Worm (Caenorhabditis elegans) whole organism, L4/young adult: ENCODE results near the gene vha-12.
A peak's percentile ranks its signal among the peaks of the same experiment; 100 is the strongest.

ENCODE experiments used
- W03F9.2 ChIP-seq: fragments of 150-350 bp; optimal IDR thresholded peaks from 2 replicates; lab custom pipeline; 2014; ENCODE audit warnings: missing biosample characterization, missing genetic modification characterization
- him-1 ChIP-seq: sonication (generic microtip); optimal IDR thresholded peaks from 2 replicates; lab custom pipeline; 2016; ENCODE audit warnings: missing genotype, missing genetic modification reagents, missing genetic modification characterization, missing compliant biosample characterization

DNA sequence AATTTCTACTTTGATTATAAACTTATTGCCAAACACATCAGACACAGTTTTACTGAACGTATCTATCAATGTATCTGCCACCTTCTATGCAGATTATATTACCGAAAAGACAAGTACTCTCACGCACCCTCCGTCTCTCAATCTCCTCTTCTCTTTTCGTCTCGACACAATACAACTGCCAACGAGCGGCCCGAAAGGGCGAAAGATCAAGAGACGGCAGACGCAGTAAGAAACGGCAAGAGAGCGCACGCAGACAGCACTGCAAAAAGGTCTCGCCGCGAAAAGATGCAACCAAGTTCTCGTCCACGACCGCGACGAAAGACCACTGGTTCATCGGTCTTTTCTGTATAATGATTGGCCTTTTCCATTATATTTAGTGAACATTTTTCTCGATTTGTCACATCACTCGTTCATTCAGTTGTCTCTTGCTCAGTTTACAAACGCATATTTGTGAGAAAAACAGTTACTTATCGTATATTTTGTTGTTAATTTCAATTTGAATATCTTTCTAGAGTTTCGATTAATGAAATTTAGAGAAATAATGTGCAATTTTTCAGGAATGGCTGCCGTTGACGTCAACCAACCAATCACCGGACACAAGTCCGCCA, at the start of gene vha-12:
- TF ChIP-seq him-1 (tag; lab: Kevin White, UChicago) = peak; percentile 18
- TF ChIP-seq W03F9.2 = peak; percentile 79
